Fruit fly (Drosophila melanogaster) whole organism: ENCODE results near the gene Gr22b.

ENCODE experiments used
- CG8478 ChIP-seq: fragments of >200 bp; optimal IDR thresholded peaks from 2 replicates; lab custom pipeline; 2018; ENCODE audit warnings: inconsistent platforms
- EcR ChIP-seq, 2 experiments: fragments of >200 bp; optimal IDR thresholded peaks; 2 replicates each; lab custom pipeline; 2017; ENCODE audit warnings: missing biosample characterization in 2 of 2, missing genetic modification characterization in 2 of 2, missing genetic modification reagents in 2 of 2
- usp ChIP-seq: fragments of >200 bp; optimal IDR thresholded peaks from 2 replicates; lab custom pipeline; 2017; ENCODE audit warnings: missing biosample characterization, missing genetic modification characterization, mixed read lengths

- TF ChIP-seq usp (GFP tag; lab: Kevin White, UChicago) (no peak), EcR (GFP tag; optimal IDR thresholded peaks at IDR 0.05; lab: Kevin White, UChicago) (no peak), CG8478 (lab: Kevin White, UChicago) (no peak)
These were observed 46.0 kb upstream of the Gr22b start for dm6 chr2L:1839019-1839418.
